Worm (Caenorhabditis elegans) whole organism, L1 larva: ENCODE data around the gene R144.11.

ENCODE experiments used
- C16A3.4 ChIP-seq: fragments of 150-350 bp; optimal IDR thresholded peaks from 2 replicates; lab custom pipeline; 2014; ENCODE audit warnings: missing biosample characterization, missing genetic modification characterization
- aly-2 ChIP-seq: fragments of 150-350 bp; optimal IDR thresholded peaks from 2 replicates; lab custom pipeline; 2014; ENCODE audit warnings: missing biosample characterization, missing genetic modification characterization
- ama-1 ChIP-seq: fragments of 150-350 bp; optimal IDR thresholded peaks from 2 replicates; lab custom pipeline; 2014
- hlh-4 ChIP-seq: sonication (generic microtip); optimal IDR thresholded peaks from 2 replicates; lab custom pipeline; 2016; ENCODE audit warnings: mild to moderate bottlenecking, missing genetic modification characterization, missing compliant biosample characterization
- lin-15B ChIP-seq: fragments of 150-350 bp; sonication (generic microtip); optimal IDR thresholded peaks from 3 replicates; lab custom pipeline; 2014; ENCODE audit warnings: missing biosample characterization, missing genetic modification characterization
- nhr-76 ChIP-seq: sonication (generic microtip); optimal IDR thresholded peaks from 2 replicates; lab custom pipeline; 2017; ENCODE audit warnings: missing biosample characterization, missing genetic modification characterization
- skn-1 ChIP-seq: fragments of 150-350 bp; optimal IDR thresholded peaks from 2 replicates; lab custom pipeline; 2014; ENCODE audit warnings: missing biosample characterization, missing genetic modification characterization
- sox-4 ChIP-seq: sonication (generic microtip); optimal IDR thresholded peaks from 2 replicates; lab custom pipeline; 2016; ENCODE audit warnings: missing genetic modification characterization, missing compliant biosample characterization
- unc-62 ChIP-seq: fragments of 150-350 bp; optimal IDR thresholded peaks from 2 replicates; lab custom pipeline; 2014; ENCODE audit warnings: missing biosample characterization, missing genetic modification reagents, missing genetic modification characterization
- ztf-11 ChIP-seq, 2 experiments: sonication (generic microtip); optimal IDR thresholded peaks; 2 replicates each; lab custom pipeline; 2016 to 2017; ENCODE audit warnings: missing genetic modification characterization in 2 of 2, missing biosample characterization in 1 of 2, missing compliant biosample characterization in 1 of 2
- ztf-4 ChIP-seq: fragments of 150-350 bp; optimal IDR thresholded peaks from 2 replicates; lab custom pipeline; 2014; ENCODE audit warnings: missing biosample characterization, missing genetic modification characterization

DNA sequence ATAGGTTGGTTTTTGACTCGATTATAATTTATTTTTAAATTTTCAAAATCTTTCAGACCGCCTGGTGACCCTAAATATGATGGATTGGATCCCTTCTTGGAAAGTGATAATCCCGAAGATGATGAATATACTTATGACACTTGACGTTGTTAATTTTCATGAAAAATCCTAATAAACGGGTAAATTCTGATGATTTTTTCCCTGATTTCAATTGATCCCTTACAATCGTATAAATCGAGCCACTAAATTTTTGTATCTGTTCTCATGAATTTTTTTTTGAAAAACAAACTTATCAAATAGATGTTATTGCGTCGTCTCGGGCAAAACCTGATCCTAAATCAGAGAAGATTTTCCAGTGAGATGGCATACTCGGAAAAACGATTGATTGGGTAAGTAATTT, 14.3 kb upstream of the R144.11 start, which contains the start of gene R144.13:
- TF ChIP-seq lin-15B (tag; lab: Kevin White, UChicago) (no peak), nhr-76 (tag; lab: Kevin White, UChicago) (no peak), C16A3.4 (no peak), sox-4 (tag; lab: Kevin White, UChicago) (no peak), ztf-11 (tag; optimal IDR thresholded peaks at IDR 0.05; lab: Kevin White, UChicago) (no peak), ama-1 (lab: Kevin White, UChicago) (no peak), aly-2 (tag; lab: Kevin White, UChicago) (no peak), skn-1 (tag; lab: Kevin White, UChicago) (no peak), unc-62 (GFP tag; lab: Kevin White, UChicago) (no peak), ztf-4 (tag; lab: Kevin White, UChicago) (no peak), hlh-4 (tag; lab: Kevin White, UChicago) (no peak)
